Worm (Caenorhabditis elegans) whole organism, early embryonic: ENCODE results near the gene his-62.

ENCODE experiments used
- B0310.2 ChIP-seq: sonication (generic microtip); optimal IDR thresholded peaks from 2 replicates; lab custom pipeline; 2016; ENCODE audit warnings: mild to moderate bottlenecking, missing genetic modification characterization, missing compliant biosample characterization
- F13C5.2 ChIP-seq: sonication (generic microtip); optimal IDR thresholded peaks from 2 replicates; lab custom pipeline; 2017; ENCODE audit warnings: mild to moderate bottlenecking, missing genetic modification characterization, inconsistent platforms, missing compliant biosample characterization
- aly-1 ChIP-seq: sonication (generic microtip); optimal IDR thresholded peaks from 2 replicates; lab custom pipeline; 2016; ENCODE audit warnings: missing genetic modification characterization, missing compliant biosample characterization
- ama-1 ChIP-seq: fragments of 150-350 bp; optimal IDR thresholded peaks from 2 replicates; lab custom pipeline; 2014
- ceh-13 ChIP-seq: fragments of 200-800 bp; sonication (Bioruptor generic); optimal IDR thresholded peaks from 2 replicates; lab custom pipeline; 2018; ENCODE audit warnings: mild to moderate bottlenecking, missing genetic modification characterization, missing compliant biosample characterization
- ceh-36 ChIP-seq: sonication (generic microtip); optimal IDR thresholded peaks from 2 replicates; lab custom pipeline; 2016; ENCODE audit warnings: missing genetic modification characterization, inconsistent platforms, missing compliant biosample characterization
- ets-7 ChIP-seq: sonication (generic microtip); optimal IDR thresholded peaks from 2 replicates; lab custom pipeline; 2016; ENCODE audit warnings: missing genotype, missing genetic modification characterization, missing compliant biosample characterization
- flt-1 ChIP-seq: fragments of 200-800 bp; sonication (Bioruptor generic); IDR thresholded peaks from 2 replicates; pipeline ENCODE4 v1.3.6; 2022; ENCODE audit warnings: missing genetic modification characterization, missing compliant biosample characterization
- hmbx-1 ChIP-seq: sonication (generic microtip); optimal IDR thresholded peaks from 2 replicates; lab custom pipeline; 2016; ENCODE audit warnings: mild to moderate bottlenecking, missing genetic modification characterization, missing compliant biosample characterization
- hmg-4 ChIP-seq: fragments of 200-800 bp; sonication (Bioruptor generic); optimal IDR thresholded peaks from 2 replicates; lab custom pipeline; 2018; ENCODE audit warnings: mild to moderate bottlenecking, missing genetic modification characterization, missing compliant biosample characterization
- hnd-1 ChIP-seq: sonication (generic microtip); optimal IDR thresholded peaks from 2 replicates; lab custom pipeline; 2016; ENCODE audit warnings: missing genetic modification characterization, missing compliant biosample characterization
- pes-1 ChIP-seq: fragments of 200-800 bp; sonication (Bioruptor generic); IDR thresholded peaks from 2 replicates; pipeline ENCODE4 v1.3.6; 2022; ENCODE audit warnings: missing genetic modification reagents, missing genetic modification characterization, missing compliant biosample characterization
- scrt-1 ChIP-seq: fragments of 200-800 bp; sonication (Bioruptor generic); IDR thresholded peaks from 2 replicates; pipeline ENCODE4 v1.3.6; 2022; ENCODE audit warnings: missing genetic modification characterization, missing compliant biosample characterization
- sea-1 ChIP-seq: fragments of 200-800 bp; sonication (Bioruptor generic); conservative IDR thresholded peaks from 2 replicates; pipeline ENCODE4 v1.3.6; 2022; ENCODE audit warnings: missing genetic modification characterization, missing compliant biosample characterization
- tbx-11 ChIP-seq: fragments of 200-800 bp; sonication (Bioruptor generic); IDR thresholded peaks from 2 replicates; pipeline ENCODE4 v1.3.6; 2022; ENCODE audit warnings: missing genetic modification characterization, missing compliant biosample characterization
- tbx-37 ChIP-seq: fragments of 200-800 bp; sonication (Bioruptor generic); conservative IDR thresholded peaks from 2 replicates; pipeline ENCODE4 v1.3.6; 2022; ENCODE audit warnings: missing genetic modification reagents, missing genetic modification characterization, missing compliant biosample characterization
- tra-4 ChIP-seq: sonication (generic microtip); optimal IDR thresholded peaks from 2 replicates; lab custom pipeline; 2017; ENCODE audit warnings: missing genetic modification characterization, missing compliant biosample characterization

Gene his-62

ce11 chrIV:7508850-7509249 lies 22.5 kb downstream of the his-62 start:
- TF ChIP-seq hmg-4 (GFP tag; lab: Kevin White, UChicago): no peak
- no peak for TF ChIP-seq sea-1 (GFP tag; lab: Robert Waterston, UW)
- no peak for TF ChIP-seq aly-1 (tag; lab: Kevin White, UChicago)
- no peak for TF ChIP-seq pes-1 (GFP tag; lab: Robert Waterston, UW)
- TF ChIP-seq F13C5.2 (tag; lab: Kevin White, UChicago): no peak
- no peak for TF ChIP-seq ceh-13 (GFP tag; lab: Kevin White, UChicago)
- no peak for TF ChIP-seq flt-1
- TF ChIP-seq ceh-36 (tag; lab: Kevin White, UChicago): no peak
- no peak for TF ChIP-seq ets-7
- no peak for TF ChIP-seq tbx-11 (GFP tag; lab: Robert Waterston, UW)
- TF ChIP-seq scrt-1 (GFP tag; lab: Robert Waterston, UW): no peak
- no peak for TF ChIP-seq hmbx-1 (tag; lab: Kevin White, UChicago)
- no peak for TF ChIP-seq tbx-37 (GFP tag; lab: Robert Waterston, UW)
- no peak for TF ChIP-seq hnd-1 (tag; lab: Kevin White, UChicago)
- TF ChIP-seq ama-1 (lab: Kevin White, UChicago): no peak
- no peak for TF ChIP-seq tra-4 (tag; lab: Kevin White, UChicago)
- no peak for TF ChIP-seq B0310.2 (tag; lab: Kevin White, UChicago)

- TF ChIP-seq ets-7 (no peak), aly-1 (tag; lab: Kevin White, UChicago) (no peak), ceh-13 (GFP tag; lab: Kevin White, UChicago) (no peak), B0310.2 (tag; lab: Kevin White, UChicago) (no peak), ceh-36 (tag; lab: Kevin White, UChicago) (no peak), ama-1 (lab: Kevin White, UChicago) (no peak), hmg-4 (GFP tag; lab: Kevin White, UChicago) (no peak), tra-4 (tag; lab: Kevin White, UChicago) (no peak), hnd-1 (tag; lab: Kevin White, UChicago) (no peak)
Measured at ce11 chrIV:7510829-7511228, 24.5 kb downstream of the his-62 start.

ce11 chrIV:7512617-7513233 lies 26.4 kb downstream of the his-62 start, which contains the start of the genes plc-4 and R05G6.4:
Gene plc-4 (minus strand): TSS chrIV:7512667.
Gene R05G6.4 (plus strand): TSS chrIV:7513233.
- TF ChIP-seq tbx-11 (GFP tag; lab: Robert Waterston, UW): no peak
- no peak for TF ChIP-seq tra-4 (tag; lab: Kevin White, UChicago)
- TF ChIP-seq hnd-1 (tag; lab: Kevin White, UChicago): no peak
- no peak for TF ChIP-seq flt-1
- no peak for TF ChIP-seq F13C5.2 (tag; lab: Kevin White, UChicago)
- no peak for TF ChIP-seq pes-1 (GFP tag; lab: Robert Waterston, UW)
- no peak for TF ChIP-seq sea-1 (GFP tag; lab: Robert Waterston, UW)
- TF ChIP-seq ceh-13 (GFP tag; lab: Kevin White, UChicago): no peak

DNA sequence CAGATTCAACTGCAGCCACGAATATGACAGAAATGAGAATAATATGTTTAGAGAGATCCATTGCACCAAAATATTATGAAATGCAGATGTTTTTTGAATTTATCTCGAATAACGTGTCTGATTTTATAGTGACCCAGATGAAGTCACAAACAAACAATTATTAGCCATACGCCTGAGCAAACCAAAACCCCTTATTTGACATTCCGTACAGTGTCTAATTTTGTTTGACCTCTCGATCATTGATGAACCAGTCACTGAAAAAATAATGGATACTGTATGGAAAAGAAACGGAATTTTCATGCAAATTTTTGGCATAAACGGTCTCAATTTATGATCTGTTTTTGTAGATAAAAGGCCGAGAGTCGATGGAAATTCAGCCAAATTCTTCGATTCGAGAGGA lies 29.8 kb downstream of the his-62 start, which contains the start of the genes R05G6.9 and R05G6.3:
Gene R05G6.9, minus strand, starts transcription at position 101 of the 400 bp plus-strand sequence.
Gene R05G6.3, plus strand, starts transcription at position 386 of the 400 bp plus-strand sequence.
- TF ChIP-seq ama-1 (lab: Kevin White, UChicago): no peak
- TF ChIP-seq hmg-4 (GFP tag; lab: Kevin White, UChicago): no peak
- TF ChIP-seq tbx-37 (GFP tag; lab: Robert Waterston, UW): no peak
- TF ChIP-seq hmbx-1 (tag; lab: Kevin White, UChicago): no peak
- no peak for TF ChIP-seq ets-7
- no peak for TF ChIP-seq scrt-1 (GFP tag; lab: Robert Waterston, UW)

ce11 chrIV:7520258-7520657 lies 33.9 kb downstream of the his-62 start:
- TF ChIP-seq ets-7 (no peak), tbx-37 (GFP tag; lab: Robert Waterston, UW) (no peak)

ce11 chrIV:7520841-7521240 lies 34.5 kb downstream of the his-62 start:
- no peak for TF ChIP-seq tbx-11 (GFP tag; lab: Robert Waterston, UW)
- TF ChIP-seq hmg-4 (GFP tag; lab: Kevin White, UChicago): no peak
- TF ChIP-seq ceh-13 (GFP tag; lab: Kevin White, UChicago): no peak
- TF ChIP-seq sea-1 (GFP tag; lab: Robert Waterston, UW): no peak
- TF ChIP-seq pes-1 (GFP tag; lab: Robert Waterston, UW): no peak
- no peak for TF ChIP-seq B0310.2 (tag; lab: Kevin White, UChicago)
- no peak for TF ChIP-seq hmbx-1 (tag; lab: Kevin White, UChicago)

ce11 chrIV:7521591-7521990 lies 35.2 kb downstream of the his-62 start:
- TF ChIP-seq tra-4 (tag; lab: Kevin White, UChicago): no peak
- TF ChIP-seq pes-1 (GFP tag; lab: Robert Waterston, UW): no peak

DNA sequence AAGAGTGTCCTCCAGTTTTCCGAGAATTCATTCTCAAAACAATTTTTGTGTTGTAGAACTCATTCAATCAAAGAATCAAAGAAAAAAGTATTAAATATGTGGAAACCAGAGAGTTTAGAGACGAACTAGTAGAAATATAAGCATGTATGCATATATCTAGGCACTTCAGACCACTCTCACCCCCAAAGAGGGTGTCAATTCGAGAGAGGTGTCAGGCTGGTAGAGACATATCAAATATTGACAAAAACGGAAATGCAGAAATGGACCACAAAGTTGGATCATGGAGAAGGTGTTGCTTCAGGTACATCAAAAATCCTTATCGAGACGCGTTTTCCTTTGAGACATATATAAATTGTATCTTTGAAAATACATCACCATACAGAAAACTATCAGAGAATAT lies 37.4 kb downstream of the his-62 start:
- no peak for TF ChIP-seq ceh-36 (tag; lab: Kevin White, UChicago)
